Fruit fly (Drosophila melanogaster) whole organism, prepupa: ENCODE measurements around the gene Polr2C.

Experiments used
- CG10631 ChIP-seq: fragments of 200-800 bp; sonication (Bioruptor generic); optimal IDR thresholded peaks from 2 replicates; lab custom pipeline; 2016; ENCODE audit warnings: missing biosample characterization, missing genetic modification characterization
- CG10669 ChIP-seq: fragments of 200-800 bp; sonication (Bioruptor generic); optimal IDR thresholded peaks from 3 replicates; lab custom pipeline; 2018; ENCODE audit warnings: missing biosample characterization, mild to moderate bottlenecking, missing genetic modification characterization, moderate library complexity
- CG15336 ChIP-seq: fragments of 200-800 bp; sonication (Bioruptor generic); IDR thresholded peaks from 2 replicates; pipeline ENCODE4 v1.3.6; 2022; ENCODE audit warnings: missing biosample characterization, missing genetic modification characterization
- CG16779 ChIP-seq: fragments of 200-800 bp; sonication (Bioruptor generic); optimal IDR thresholded peaks from 3 replicates; lab custom pipeline; 2017; ENCODE audit warnings: missing biosample characterization, mild to moderate bottlenecking, missing genetic modification characterization
- CG32006 ChIP-seq: fragments of 200-800 bp; sonication (Bioruptor generic); optimal IDR thresholded peaks from 3 replicates; lab custom pipeline; 2017; ENCODE audit warnings: missing biosample characterization, mild to moderate bottlenecking, missing genetic modification characterization
- CG4318 ChIP-seq: fragments of 200-800 bp; sonication (Bioruptor generic); optimal IDR thresholded peaks from 3 replicates; lab custom pipeline; 2017; ENCODE audit warnings: missing biosample characterization, mild to moderate bottlenecking, missing genetic modification characterization
- CG8632 ChIP-seq: fragments of 200-800 bp; sonication (Bioruptor generic); optimal IDR thresholded peaks from 3 replicates; lab custom pipeline; 2016; ENCODE audit warnings: missing biosample characterization, missing genetic modification characterization
- CG9139 ChIP-seq: fragments of 200-800 bp; sonication (Bioruptor generic); optimal IDR thresholded peaks from 3 replicates; lab custom pipeline; 2017; ENCODE audit warnings: missing biosample characterization, mild to moderate bottlenecking, missing genetic modification characterization
- Eip75B ChIP-seq: fragments of 200-800 bp; sonication (Bioruptor generic); optimal IDR thresholded peaks from 3 replicates; lab custom pipeline; 2016; ENCODE audit warnings: missing biosample characterization, missing genetic modification characterization
- Eip78C ChIP-seq: fragments of 200-800 bp; sonication (Bioruptor generic); peaks from one replicate; lab custom pipeline; 2016; ENCODE audit warnings: missing biosample characterization, missing genetic modification characterization
- Eip93F ChIP-seq: fragments of 200-800 bp; sonication (Bioruptor generic); optimal IDR thresholded peaks from 2 replicates; lab custom pipeline; 2016; ENCODE audit warnings: missing biosample characterization, mild to moderate bottlenecking, missing genetic modification characterization
- Ets21C ChIP-seq: fragments of 200-800 bp; sonication (Bioruptor generic); optimal IDR thresholded peaks from 3 replicates; lab custom pipeline; 2016; ENCODE audit warnings: missing biosample characterization, missing genetic modification characterization
- Ets96B ChIP-seq: fragments of 200-800 bp; optimal IDR thresholded peaks from 2 replicates; lab custom pipeline; 2019; ENCODE audit warnings: missing biosample characterization, mild to moderate bottlenecking, missing genetic modification characterization, moderate library complexity
- Hr38 ChIP-seq: sonication (Bioruptor generic); optimal IDR thresholded peaks from 2 replicates; lab custom pipeline; 2016; ENCODE audit warnings: missing biosample characterization, missing genetic modification characterization
- Hr39 ChIP-seq: fragments of 200-800 bp; sonication (Bioruptor generic); optimal IDR thresholded peaks from 2 replicates; lab custom pipeline; 2016; ENCODE audit warnings: missing biosample characterization, missing genetic modification characterization
- Hr4 ChIP-seq: fragments of 200-800 bp; sonication (Bioruptor generic); optimal IDR thresholded peaks from 3 replicates; lab custom pipeline; 2016; ENCODE audit warnings: missing biosample characterization, missing genetic modification characterization
- Smox ChIP-seq: fragments of 200-800 bp; sonication (Bioruptor generic); optimal IDR thresholded peaks from 3 replicates; lab custom pipeline; 2016; ENCODE audit warnings: missing biosample characterization, missing genetic modification characterization
- Sox102F ChIP-seq: fragments of 200-800 bp; sonication (Bioruptor generic); optimal IDR thresholded peaks from 2 replicates; lab custom pipeline; 2016; ENCODE audit warnings: missing biosample characterization, mild to moderate bottlenecking, missing genetic modification characterization
- achi ChIP-seq: fragments of 200-800 bp; sonication (Bioruptor generic); optimal IDR thresholded peaks from 3 replicates; lab custom pipeline; 2016; ENCODE audit warnings: missing biosample characterization, missing genetic modification characterization
- acj6 ChIP-seq: fragments of 200-800 bp; sonication (Bioruptor generic); optimal IDR thresholded peaks from 3 replicates; lab custom pipeline; 2016; ENCODE audit warnings: missing biosample characterization, missing genetic modification characterization
- cyc ChIP-seq: fragments of 200-800 bp; sonication (Bioruptor generic); optimal IDR thresholded peaks from 3 replicates; lab custom pipeline; 2016; ENCODE audit warnings: missing biosample characterization, missing genetic modification characterization
- dac ChIP-seq: fragments of 200-800 bp; sonication (Bioruptor generic); optimal IDR thresholded peaks from 2 replicates; lab custom pipeline; 2017; ENCODE audit warnings: missing biosample characterization, mild to moderate bottlenecking, missing genetic modification characterization
- eg ChIP-seq: fragments of 200-800 bp; sonication (Bioruptor generic); IDR thresholded peaks from 3 replicates; pipeline ENCODE4 v1.3.6; 2022; ENCODE audit warnings: missing biosample characterization, missing genetic modification characterization
- esn ChIP-seq: fragments of 200-800 bp; sonication (Bioruptor generic); optimal IDR thresholded peaks from 2 replicates; lab custom pipeline; 2016; ENCODE audit warnings: missing biosample characterization, mild to moderate bottlenecking, missing genetic modification characterization, moderate library complexity
- fd59A ChIP-seq: fragments of 200-800 bp; sonication (Bioruptor generic); optimal IDR thresholded peaks from 2 replicates; lab custom pipeline; 2017; ENCODE audit warnings: missing biosample characterization, mild to moderate bottlenecking, missing genetic modification characterization, missing genetic modification reagents
- fkh ChIP-seq: fragments of 200-800 bp; sonication (Bioruptor generic); optimal IDR thresholded peaks from 3 replicates; lab custom pipeline; 2017; ENCODE audit warnings: missing biosample characterization, mild to moderate bottlenecking, missing genetic modification characterization, moderate library complexity
- lz ChIP-seq: fragments of 200-800 bp; sonication (Bioruptor generic); optimal IDR thresholded peaks from 3 replicates; lab custom pipeline; 2016; ENCODE audit warnings: missing biosample characterization, missing genetic modification characterization
- net ChIP-seq: fragments of 200-800 bp; sonication (Bioruptor generic); optimal IDR thresholded peaks from 3 replicates; lab custom pipeline; 2016; ENCODE audit warnings: missing biosample characterization, missing genetic modification characterization
- pdm3 ChIP-seq: fragments of 200-800 bp; sonication (Bioruptor generic); optimal IDR thresholded peaks from 3 replicates; lab custom pipeline; 2016; ENCODE audit warnings: missing biosample characterization, missing genetic modification characterization
- spab ChIP-seq: fragments of 200-800 bp; sonication (Bioruptor generic); optimal IDR thresholded peaks from 2 replicates; lab custom pipeline; 2017; ENCODE audit warnings: missing biosample characterization, mild to moderate bottlenecking, missing genetic modification characterization, missing genetic modification reagents
- ss ChIP-seq, 2 experiments: fragments of 200-800 bp; sonication (Bioruptor generic); optimal IDR thresholded peaks; 2 replicates in 1 of 2; 3 replicates in 1 of 2; lab custom pipeline; 2017 to 2018; ENCODE audit warnings: mild to moderate bottlenecking in 2 of 2, missing biosample characterization in 2 of 2, missing genetic modification characterization in 2 of 2, moderate library complexity in 1 of 2
- svp ChIP-seq: fragments of 200-800 bp; sonication (Bioruptor generic); peaks from one replicate; lab custom pipeline; 2016; ENCODE audit warnings: missing biosample characterization, missing genetic modification characterization
- topi ChIP-seq: fragments of 200-800 bp; sonication (Bioruptor generic); optimal IDR thresholded peaks from 3 replicates; lab custom pipeline; 2016; ENCODE audit warnings: missing biosample characterization, missing genetic modification characterization
- vri ChIP-seq: fragments of 200-800 bp; sonication (Bioruptor generic); optimal IDR thresholded peaks from 3 replicates; lab custom pipeline; 2016; ENCODE audit warnings: missing biosample characterization, mild to moderate bottlenecking, missing genetic modification characterization

The Polr2C gene

dm6 chr2L:13804561-13805067 lies 28.5 kb upstream of the Polr2C start (continued):
- TF ChIP-seq CG9139 (GFP tag; lab: Kevin White, UChicago) (peak; percentile 24), CG4318 (GFP tag; lab: Kevin White, UChicago) (no peak), CG10669 (GFP tag; lab: Kevin White, UChicago) (peak; percentile 13), vri (peak; percentile 6), net (no peak), Eip93F (no peak), Hr4 (GFP tag; lab: Kevin White, UChicago) (no peak), eg (GFP tag; lab: Robert Waterston, UW) (peak; percentile 42; the same call in 1 of the 3 replicates), acj6 (GFP tag; lab: Kevin White, UChicago) (no peak), Hr38 (GFP tag; lab: Kevin White, UChicago) (no peak), esn (GFP tag; lab: Kevin White, UChicago) (peak; percentile 15), fkh (no peak), lz (GFP tag; lab: Kevin White, UChicago) (no peak), ss (GFP tag; optimal IDR thresholded peaks at IDR 0.05; lab: Kevin White, UChicago) (peak; percentile 44 to 75), CG8632 (no peak), CG32006 (no peak), CG16779 (tag; lab: Kevin White, UChicago) (no peak), CG10631 (GFP tag; lab: Kevin White, UChicago) (no peak), svp (peak; percentile 80), Sox102F (GFP tag; lab: Kevin White, UChicago) (no peak), pdm3 (GFP tag; lab: Kevin White, UChicago) (no peak), Ets96B (tag; lab: Kevin White, UChicago) (no peak), Eip78C (GFP tag; lab: Kevin White, UChicago) (peak; percentile 53), dac (GFP tag; lab: Kevin White, UChicago) (no peak), cyc (GFP tag; lab: Kevin White, UChicago) (no peak), achi (GFP tag; lab: Kevin White, UChicago) (peak; percentile 13), spab (GFP tag; lab: Kevin White, UChicago) (no peak), Hr39 (GFP tag; lab: Kevin White, UChicago) (no peak), Ets21C (GFP tag; lab: Kevin White, UChicago) (no peak)

dm6 chr2L:13805170-13805569 lies 28.0 kb upstream of the Polr2C start:
- TF ChIP-seq CG15336 (GFP tag; lab: Robert Waterston, UW) (no peak), svp (peak; percentile 94), CG16779 (tag; lab: Kevin White, UChicago) (no peak), eg (GFP tag; lab: Robert Waterston, UW) (no peak), Hr38 (GFP tag; lab: Kevin White, UChicago) (no peak), Ets21C (GFP tag; lab: Kevin White, UChicago) (no peak), Eip75B (GFP tag; lab: Kevin White, UChicago) (no peak)

- TF ChIP-seq Eip78C (GFP tag; lab: Kevin White, UChicago) (peak; percentile 42), fd59A (no peak), fkh (peak; percentile 60), topi (peak; percentile 2), Smox (no peak), CG15336 (GFP tag; lab: Robert Waterston, UW) (no peak)
- TF ChIP-seq, all 60 proteins: peak for 3
These were observed 26.0 kb upstream of the Polr2C start for dm6 chr2L:13807097-13807496.

dm6 chr2L:13807959-13808358 lies 25.2 kb upstream of the Polr2C start:
- no peak for TF ChIP-seq ss (GFP tag; optimal IDR thresholded peaks at IDR 0.05; lab: Kevin White, UChicago)
- peak; percentile 39 for TF ChIP-seq fkh
- peak; percentile 64 for TF ChIP-seq Eip78C (GFP tag; lab: Kevin White, UChicago)
- no peak for TF ChIP-seq Ets21C (GFP tag; lab: Kevin White, UChicago)
- peak; percentile 40 for TF ChIP-seq esn (GFP tag; lab: Kevin White, UChicago)
- TF ChIP-seq, all 60 proteins: peak for 3
